Fruit fly (Drosophila melanogaster) whole organism, adult: ENCODE results near the gene CG11905.

Experiments
- CG14711 ChIP-seq: fragments of 200-800 bp; sonication (Bioruptor generic); optimal IDR thresholded peaks from 2 replicates; lab custom pipeline; 2018; ENCODE audit warnings: missing biosample characterization, mild to moderate bottlenecking, missing genetic modification characterization, moderate library complexity
- Hr96 ChIP-seq: fragments of 200-800 bp; sonication (Bioruptor generic); optimal IDR thresholded peaks from 2 replicates; lab custom pipeline; 2016; ENCODE audit warnings: missing biosample characterization, missing genetic modification characterization
- bab1 ChIP-seq: fragments of 200-800 bp; sonication (Bioruptor generic); optimal IDR thresholded peaks from 3 replicates; lab custom pipeline; 2019; ENCODE audit warnings: missing biosample characterization, mild to moderate bottlenecking, missing genetic modification characterization, moderate library complexity
- tj ChIP-seq: fragments of 200-800 bp; sonication (Bioruptor generic); optimal IDR thresholded peaks from 3 replicates; lab custom pipeline; 2017; ENCODE audit warnings: missing biosample characterization, mild to moderate bottlenecking, missing genetic modification characterization, moderate library complexity

DNA sequence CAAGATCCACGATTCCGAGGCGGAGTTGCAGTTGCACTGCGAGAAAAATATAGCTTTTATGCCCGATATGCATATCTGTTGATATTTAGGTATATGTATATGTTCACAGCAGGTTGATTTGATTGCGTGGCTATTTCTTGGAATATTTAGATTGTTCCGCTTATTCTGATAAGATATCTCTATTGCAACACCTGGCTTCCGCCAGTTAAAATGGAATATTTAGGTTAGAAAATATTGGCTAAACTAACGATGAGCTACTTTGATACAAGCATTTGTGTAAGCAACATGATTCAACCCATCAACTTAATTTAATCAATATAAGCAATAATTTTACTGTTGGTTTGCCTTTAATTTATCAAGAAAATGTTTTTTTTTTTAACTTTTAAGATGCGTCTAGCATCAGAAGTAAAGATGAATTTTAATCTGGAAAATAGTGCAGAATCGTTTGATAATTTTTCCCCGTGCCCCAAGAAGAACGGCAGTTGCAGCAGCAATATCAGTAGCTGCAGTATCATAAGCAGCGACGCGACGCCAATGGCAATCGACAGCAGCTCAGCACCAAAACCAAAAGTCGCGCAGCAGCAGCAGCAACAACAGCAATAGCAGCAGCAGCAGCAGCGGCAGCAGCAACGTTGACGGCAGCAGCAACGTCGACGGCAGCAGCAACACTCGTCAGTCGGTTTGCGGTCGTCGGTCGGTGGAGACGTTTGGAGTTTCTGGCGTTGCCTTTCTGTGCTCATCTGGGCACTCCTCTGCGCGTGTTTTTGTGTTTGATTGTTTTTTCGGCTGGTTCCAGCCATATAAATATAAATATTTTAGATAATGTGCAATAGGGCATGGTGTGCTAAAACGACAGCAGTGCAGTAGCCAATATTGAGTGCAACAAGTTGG, 40.5 kb upstream of the CG11905 start:
- TF ChIP-seq Hr96 (no peak), bab1 (GFP tag; lab: Kevin White, UChicago) (no peak), tj (GFP tag; lab: Kevin White, UChicago) (no peak), CG14711 (tag; lab: Kevin White, UChicago) (no peak)
